Worm (Caenorhabditis elegans) whole organism, young adult: Measurements from ENCODE around the gene mec-10.

ENCODE experiments used
- aptf-3 ChIP-seq: fragments of 200-800 bp; sonication (Bioruptor generic); IDR thresholded peaks from 2 replicates; pipeline ENCODE4 v1.3.6; 2022; ENCODE audit warnings: missing genetic modification characterization, missing compliant biosample characterization
- atf-7 ChIP-seq: sonication (generic microtip); optimal IDR thresholded peaks from 2 replicates; lab custom pipeline; 2017; ENCODE audit warnings: mild to moderate bottlenecking, missing genetic modification characterization, missing compliant biosample characterization
- dox-1 ChIP-seq: fragments of 200-800 bp; sonication (Bioruptor generic); IDR thresholded peaks from 2 replicates; pipeline ENCODE4 v1.3.6; 2022; ENCODE audit warnings: missing genetic modification reagents, missing genetic modification characterization, missing compliant biosample characterization
- lin-40 ChIP-seq: sonication (generic microtip); optimal IDR thresholded peaks from 2 replicates; lab custom pipeline; 2016; ENCODE audit warnings: missing genetic modification characterization, mild to moderate bottlenecking, missing compliant biosample characterization, missing genotype, missing genetic modification reagents
- lsl-1 ChIP-seq: fragments of 200-800 bp; sonication (Bioruptor generic); optimal IDR thresholded peaks from 2 replicates; lab custom pipeline; 2018; ENCODE audit warnings: mild to moderate bottlenecking, missing genetic modification characterization, moderate library complexity, missing compliant biosample characterization
- sea-2 ChIP-seq: fragments of 200-800 bp; sonication (Bioruptor generic); IDR thresholded peaks from 2 replicates; pipeline ENCODE4 v1.3.6; 2022; ENCODE audit warnings: missing genetic modification characterization, missing compliant biosample characterization
- snpc-4 ChIP-seq, 5 experiments: fragments of 150-350 bp in 1 of 5; sonication (generic microtip) in 4 of 5; optimal IDR thresholded peaks; 2 replicates each; lab custom pipeline; 2014 to 2018; ENCODE audit warnings: missing genetic modification characterization in 5 of 5, missing biosample characterization in 3 of 5, antibody characterized with exemption in 2 of 5, mild to moderate bottlenecking in 2 of 5, missing compliant biosample characterization in 2 of 5, missing genotype in 2 of 5, moderate library complexity in 2 of 5, missing genetic modification reagents in 1 of 5
- zfh-2 ChIP-seq: fragments of 200-800 bp; sonication (Bioruptor generic); conservative IDR thresholded peaks from 2 replicates; pipeline ENCODE4 v1.3.6; 2022; ENCODE audit warnings: missing genetic modification reagents, missing genetic modification characterization, missing compliant biosample characterization

DNA sequence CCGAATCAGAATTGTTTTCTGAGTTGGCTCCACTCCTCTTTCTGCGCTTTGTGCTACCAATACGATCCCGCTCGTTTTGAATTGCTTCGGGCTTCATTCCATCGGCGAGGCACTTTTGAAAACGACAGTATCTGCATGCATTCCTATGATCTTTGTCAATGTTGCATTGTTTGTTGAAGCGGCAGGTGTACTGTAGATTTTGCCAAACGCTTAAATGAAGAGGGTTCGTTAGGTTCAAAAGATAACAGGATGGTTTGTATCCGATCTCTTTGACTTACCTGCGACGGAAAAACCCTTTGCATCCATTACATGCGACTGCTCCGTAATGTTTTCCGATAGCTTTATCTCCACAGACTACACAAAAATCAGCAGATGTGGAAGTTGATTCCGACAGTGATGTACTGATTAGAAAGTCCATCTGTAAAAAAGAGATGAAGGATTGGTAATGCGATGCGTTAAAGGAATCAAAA, 5.7 kb upstream of the mec-10 start, which contains the start of gene nhr-14:
- TF ChIP-seq lin-40 (tag; lab: Kevin White, UChicago) = no peak
- no peak for TF ChIP-seq snpc-4 (GFP tag; optimal IDR thresholded peaks at IDR 0.05; lab: Kevin White, UChicago)
- TF ChIP-seq snpc-4 (tag; optimal IDR thresholded peaks at IDR 0.05; lab: Kevin White, UChicago) = no peak
- no peak for TF ChIP-seq aptf-3
- TF ChIP-seq zfh-2 = no peak
- no peak for TF ChIP-seq sea-2 (GFP tag; lab: Robert Waterston, UW)
- no peak for TF ChIP-seq lsl-1 (GFP tag; lab: Kevin White, UChicago)
- no peak for TF ChIP-seq dox-1 (GFP tag; lab: Robert Waterston, UW)
- TF ChIP-seq atf-7 (tag; lab: Kevin White, UChicago) = no peak
